Worm (Caenorhabditis elegans): Measurements from ENCODE around the gene dpl-1.

- TF ChIP-seq aly-2 (tag; optimal IDR thresholded peaks at IDR 0.05) (no peak), ztf-11 (tag; optimal IDR thresholded peaks at IDR 0.05) (no peak), nhr-237 (tag; optimal IDR thresholded peaks at IDR 0.05) (no peak), nhr-77 (tag; optimal IDR thresholded peaks at IDR 0.05) (no peak), pqm-1 (tag; optimal IDR thresholded peaks at IDR 0.05) (no peak), mdl-1 (tag; optimal IDR thresholded peaks at IDR 0.05) (no peak), ZK546.5 (tag; optimal IDR thresholded peaks at IDR 0.05) (no peak), R02D3.7 (tag; optimal IDR thresholded peaks at IDR 0.05) (no peak), lin-15B (tag; optimal IDR thresholded peaks at IDR 0.05) (no peak)
These were observed 19.9 kb downstream of the dpl-1 start for ce11 chrII:9189648-9190047.

Data from whole organism, L3 larva.